Fruit fly (Drosophila melanogaster): ENCODE results near the gene CG4928.

dm6 chrX:16909297-16909696, 3.7 kb upstream of the CG4928 start:
- no peak for TF ChIP-seq pan (optimal IDR thresholded peaks at IDR 0.05)
- no peak for TF ChIP-seq Dfd (GFP tag; optimal IDR thresholded peaks at IDR 0.05)
- TF ChIP-seq CG32264 (GFP tag; optimal IDR thresholded peaks at IDR 0.05), result no peak
- no peak for TF ChIP-seq br (GFP tag; optimal IDR thresholded peaks at IDR 0.05)
- TF ChIP-seq OdsH (GFP tag; optimal IDR thresholded peaks at IDR 0.05), result no peak
